Worm (Caenorhabditis elegans): ENCODE measurements around the gene Y81B9A.2.

DNA sequence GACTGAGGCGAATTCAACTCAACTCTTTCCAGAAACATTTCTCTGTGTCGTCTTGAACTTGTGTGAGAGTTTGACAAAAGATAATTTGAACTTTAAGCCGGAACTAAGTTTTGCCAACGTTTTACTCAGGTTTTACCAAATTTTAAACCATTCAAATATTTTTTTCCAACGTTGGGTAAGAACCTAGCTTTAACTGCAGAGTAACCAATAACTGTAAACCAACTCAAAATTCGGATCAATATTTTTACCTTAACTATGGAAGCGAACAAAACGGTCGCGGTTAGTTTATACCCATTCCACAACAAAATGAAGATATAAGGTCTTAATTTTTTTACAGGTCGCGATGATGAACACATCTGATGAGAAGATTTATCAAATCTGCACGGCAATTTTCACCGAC lies 11.2 kb upstream of the Y81B9A.2 start:
- TF ChIP-seq pha-4 (tag; optimal IDR thresholded peaks at IDR 0.05) (no peak), mdl-1 (tag; optimal IDR thresholded peaks at IDR 0.05) (no peak), nhr-237 (tag; optimal IDR thresholded peaks at IDR 0.05) (no peak), daf-12 (tag; optimal IDR thresholded peaks at IDR 0.05) (no peak), egl-5 (tag; optimal IDR thresholded peaks at IDR 0.05) (no peak), egl-27 (tag; optimal IDR thresholded peaks at IDR 0.05) (no peak), nhr-12 (tag; optimal IDR thresholded peaks at IDR 0.05) (no peak), fos-1 (tag; optimal IDR thresholded peaks at IDR 0.05) (no peak), elt-1 (tag; optimal IDR thresholded peaks at IDR 0.05) (no peak), unc-39 (tag; optimal IDR thresholded peaks at IDR 0.05) (no peak), skn-1 (tag; optimal IDR thresholded peaks at IDR 0.05) (no peak), fkh-10 (GFP tag; optimal IDR thresholded peaks at IDR 0.05) (no peak), jun-1 (tag; optimal IDR thresholded peaks at IDR 0.05) (no peak), nhr-76 (tag; optimal IDR thresholded peaks at IDR 0.05) (no peak)

All from whole organism, L3 larva.